Worm (Caenorhabditis elegans) whole organism, L4 larva: ENCODE measurements around the gene F18E3.10.

ENCODE experiments used
- F49E8.2 ChIP-seq: sonication (generic microtip); optimal IDR thresholded peaks from 2 replicates; lab custom pipeline; 2016; ENCODE audit warnings: missing compliant biosample characterization, mild to moderate bottlenecking, missing genetic modification characterization, borderline replicate concordance
- dve-1 ChIP-seq: sonication (generic microtip); optimal IDR thresholded peaks from 2 replicates; lab custom pipeline; 2017; ENCODE audit warnings: antibody characterized with exemption, mild to moderate bottlenecking, missing genetic modification characterization, missing compliant biosample characterization; ENCODE audit not compliant: insufficient read depth
- jun-1 ChIP-seq: fragments of 150-350 bp; optimal IDR thresholded peaks from 2 replicates; lab custom pipeline; 2014; ENCODE audit warnings: missing biosample characterization, missing genetic modification reagents, missing genetic modification characterization

ce11 chrV:7391933-7392332 lies 32.3 kb downstream of the F18E3.10 start, which contains the start of gene fbxa-105:
- TF ChIP-seq dve-1 (peak; percentile 24), F49E8.2 (tag; lab: Kevin White, UChicago) (no peak), jun-1 (tag; lab: Kevin White, UChicago) (no peak)
